Fruit fly (Drosophila melanogaster) whole organism, prepupa: ENCODE results near the gene ova.
A peak's percentile ranks its signal among the peaks of the same experiment; 100 is the strongest.

ENCODE experiments used
- Blimp-1 ChIP-seq: fragments of 200-800 bp; sonication (Bioruptor generic); optimal IDR thresholded peaks from 3 replicates; lab custom pipeline; 2017; ENCODE audit warnings: missing biosample characterization, missing genetic modification characterization, mild to moderate bottlenecking, moderate library complexity, missing genetic modification reagents
- CG10669 ChIP-seq: fragments of 200-800 bp; sonication (Bioruptor generic); optimal IDR thresholded peaks from 3 replicates; lab custom pipeline; 2018; ENCODE audit warnings: missing biosample characterization, mild to moderate bottlenecking, missing genetic modification characterization, moderate library complexity
- CG11294 ChIP-seq: fragments of 200-800 bp; sonication (Bioruptor generic); IDR thresholded peaks from 2 replicates; pipeline ENCODE4 v1.3.6; 2022; ENCODE audit warnings: missing biosample characterization, missing genetic modification characterization
- CG11762 ChIP-seq: fragments of 200-800 bp; sonication (Bioruptor generic); optimal IDR thresholded peaks from 3 replicates; lab custom pipeline; 2016; ENCODE audit warnings: missing biosample characterization, missing genetic modification characterization; ENCODE audit not compliant: insufficient read depth
- CG11902 ChIP-seq: fragments of 200-800 bp; sonication (Bioruptor generic); optimal IDR thresholded peaks from 3 replicates; lab custom pipeline; 2016; ENCODE audit warnings: missing biosample characterization, missing genetic modification characterization
- CG1621 ChIP-seq: fragments of 200-800 bp; sonication (Bioruptor generic); optimal IDR thresholded peaks from 3 replicates; lab custom pipeline; 2018; ENCODE audit warnings: missing biosample characterization, mild to moderate bottlenecking, missing genetic modification characterization
- CG16779 ChIP-seq: fragments of 200-800 bp; sonication (Bioruptor generic); optimal IDR thresholded peaks from 3 replicates; lab custom pipeline; 2017; ENCODE audit warnings: missing biosample characterization, mild to moderate bottlenecking, missing genetic modification characterization
- CG34406 ChIP-seq: fragments of 200-800 bp; sonication (Bioruptor generic); optimal IDR thresholded peaks from 3 replicates; lab custom pipeline; 2016; ENCODE audit warnings: missing biosample characterization, missing genetic modification characterization
- CG3919 ChIP-seq: fragments of 200-800 bp; sonication (Bioruptor generic); optimal IDR thresholded peaks from 3 replicates; lab custom pipeline; 2016; ENCODE audit warnings: missing biosample characterization, missing genetic modification characterization
- CG4318 ChIP-seq: fragments of 200-800 bp; sonication (Bioruptor generic); optimal IDR thresholded peaks from 3 replicates; lab custom pipeline; 2017; ENCODE audit warnings: missing biosample characterization, mild to moderate bottlenecking, missing genetic modification characterization
- CG6276 ChIP-seq: fragments of 200-800 bp; sonication (Bioruptor generic); optimal IDR thresholded peaks from 2 replicates; lab custom pipeline; 2017; ENCODE audit warnings: missing biosample characterization, mild to moderate bottlenecking, missing genetic modification characterization
- CG6792 ChIP-seq: fragments of 200-800 bp; sonication (Bioruptor generic); optimal IDR thresholded peaks from 3 replicates; lab custom pipeline; 2016; ENCODE audit warnings: missing biosample characterization, missing genetic modification characterization
- CG6808 ChIP-seq: fragments of 200-800 bp; sonication (Bioruptor generic); optimal IDR thresholded peaks from 3 replicates; lab custom pipeline; 2017; ENCODE audit warnings: missing biosample characterization, missing genetic modification characterization, mild to moderate bottlenecking, moderate library complexity, missing genetic modification reagents
- CG6854 ChIP-seq: fragments of 200-800 bp; sonication (Bioruptor generic); optimal IDR thresholded peaks from 2 replicates; lab custom pipeline; 2017; ENCODE audit warnings: missing biosample characterization, mild to moderate bottlenecking, missing genetic modification characterization
- CG7368 ChIP-seq: fragments of 200-800 bp; sonication (Bioruptor generic); optimal IDR thresholded peaks from 3 replicates; lab custom pipeline; 2016; ENCODE audit warnings: missing biosample characterization, missing genetic modification characterization
- CG8119 ChIP-seq: fragments of 200-800 bp; sonication (Bioruptor generic); IDR thresholded peaks from 3 replicates; pipeline ENCODE4 v1.3.6; 2022; ENCODE audit warnings: missing biosample characterization, missing genetic modification characterization
- CG9139 ChIP-seq: fragments of 200-800 bp; sonication (Bioruptor generic); optimal IDR thresholded peaks from 3 replicates; lab custom pipeline; 2017; ENCODE audit warnings: missing biosample characterization, mild to moderate bottlenecking, missing genetic modification characterization
- Eip75B ChIP-seq: fragments of 200-800 bp; sonication (Bioruptor generic); optimal IDR thresholded peaks from 3 replicates; lab custom pipeline; 2016; ENCODE audit warnings: missing biosample characterization, missing genetic modification characterization
- Eip78C ChIP-seq: fragments of 200-800 bp; sonication (Bioruptor generic); peaks from one replicate; lab custom pipeline; 2016; ENCODE audit warnings: missing biosample characterization, missing genetic modification characterization
- Eip93F ChIP-seq: fragments of 200-800 bp; sonication (Bioruptor generic); optimal IDR thresholded peaks from 2 replicates; lab custom pipeline; 2016; ENCODE audit warnings: missing biosample characterization, mild to moderate bottlenecking, missing genetic modification characterization
- Ets21C ChIP-seq: fragments of 200-800 bp; sonication (Bioruptor generic); optimal IDR thresholded peaks from 3 replicates; lab custom pipeline; 2016; ENCODE audit warnings: missing biosample characterization, missing genetic modification characterization
- Ets96B ChIP-seq: fragments of 200-800 bp; optimal IDR thresholded peaks from 2 replicates; lab custom pipeline; 2019; ENCODE audit warnings: missing biosample characterization, mild to moderate bottlenecking, missing genetic modification characterization, moderate library complexity
- Hr38 ChIP-seq: sonication (Bioruptor generic); optimal IDR thresholded peaks from 2 replicates; lab custom pipeline; 2016; ENCODE audit warnings: missing biosample characterization, missing genetic modification characterization
- Hr39 ChIP-seq: fragments of 200-800 bp; sonication (Bioruptor generic); optimal IDR thresholded peaks from 2 replicates; lab custom pipeline; 2016; ENCODE audit warnings: missing biosample characterization, missing genetic modification characterization
- Hr4 ChIP-seq: fragments of 200-800 bp; sonication (Bioruptor generic); optimal IDR thresholded peaks from 3 replicates; lab custom pipeline; 2016; ENCODE audit warnings: missing biosample characterization, missing genetic modification characterization
- OdsH ChIP-seq: fragments of 200-800 bp; sonication (Bioruptor generic); optimal IDR thresholded peaks from 3 replicates; lab custom pipeline; 2016; ENCODE audit warnings: missing biosample characterization, missing genetic modification characterization
- Smox ChIP-seq: fragments of 200-800 bp; sonication (Bioruptor generic); optimal IDR thresholded peaks from 3 replicates; lab custom pipeline; 2016; ENCODE audit warnings: missing biosample characterization, missing genetic modification characterization
- Sox102F ChIP-seq: fragments of 200-800 bp; sonication (Bioruptor generic); optimal IDR thresholded peaks from 2 replicates; lab custom pipeline; 2016; ENCODE audit warnings: missing biosample characterization, mild to moderate bottlenecking, missing genetic modification characterization
- achi ChIP-seq: fragments of 200-800 bp; sonication (Bioruptor generic); optimal IDR thresholded peaks from 3 replicates; lab custom pipeline; 2016; ENCODE audit warnings: missing biosample characterization, missing genetic modification characterization
- acj6 ChIP-seq: fragments of 200-800 bp; sonication (Bioruptor generic); optimal IDR thresholded peaks from 3 replicates; lab custom pipeline; 2016; ENCODE audit warnings: missing biosample characterization, missing genetic modification characterization
- cyc ChIP-seq: fragments of 200-800 bp; sonication (Bioruptor generic); optimal IDR thresholded peaks from 3 replicates; lab custom pipeline; 2016; ENCODE audit warnings: missing biosample characterization, missing genetic modification characterization
- dac ChIP-seq: fragments of 200-800 bp; sonication (Bioruptor generic); optimal IDR thresholded peaks from 2 replicates; lab custom pipeline; 2017; ENCODE audit warnings: missing biosample characterization, mild to moderate bottlenecking, missing genetic modification characterization
- dsx ChIP-seq: fragments of 200-800 bp; optimal IDR thresholded peaks from 3 replicates; lab custom pipeline; 2019; ENCODE audit warnings: missing biosample characterization, mild to moderate bottlenecking, missing genetic modification characterization, moderate library complexity; ENCODE audit not compliant: poor library complexity, severe bottlenecking
- esn ChIP-seq: fragments of 200-800 bp; sonication (Bioruptor generic); optimal IDR thresholded peaks from 2 replicates; lab custom pipeline; 2016; ENCODE audit warnings: missing biosample characterization, mild to moderate bottlenecking, missing genetic modification characterization, moderate library complexity
- fd59A ChIP-seq: fragments of 200-800 bp; sonication (Bioruptor generic); optimal IDR thresholded peaks from 2 replicates; lab custom pipeline; 2017; ENCODE audit warnings: missing biosample characterization, mild to moderate bottlenecking, missing genetic modification characterization, missing genetic modification reagents
- fd85E ChIP-seq: fragments of 200-800 bp; sonication (Bioruptor generic); optimal IDR thresholded peaks from 3 replicates; lab custom pipeline; 2016; ENCODE audit warnings: missing biosample characterization, missing genetic modification characterization
- fkh ChIP-seq: fragments of 200-800 bp; sonication (Bioruptor generic); optimal IDR thresholded peaks from 3 replicates; lab custom pipeline; 2017; ENCODE audit warnings: missing biosample characterization, mild to moderate bottlenecking, missing genetic modification characterization, moderate library complexity
- lz ChIP-seq: fragments of 200-800 bp; sonication (Bioruptor generic); optimal IDR thresholded peaks from 3 replicates; lab custom pipeline; 2016; ENCODE audit warnings: missing biosample characterization, missing genetic modification characterization
- net ChIP-seq: fragments of 200-800 bp; sonication (Bioruptor generic); optimal IDR thresholded peaks from 3 replicates; lab custom pipeline; 2016; ENCODE audit warnings: missing biosample characterization, missing genetic modification characterization
- salr ChIP-seq, 2 experiments: fragments of 200-800 bp; sonication (Bioruptor generic); optimal IDR thresholded peaks; 3 replicates each; lab custom pipeline; 2016 to 2018; ENCODE audit warnings: missing biosample characterization in 2 of 2, missing genetic modification characterization in 2 of 2, mild to moderate bottlenecking in 1 of 2
- svp ChIP-seq: fragments of 200-800 bp; sonication (Bioruptor generic); peaks from one replicate; lab custom pipeline; 2016; ENCODE audit warnings: missing biosample characterization, missing genetic modification characterization
- topi ChIP-seq: fragments of 200-800 bp; sonication (Bioruptor generic); optimal IDR thresholded peaks from 3 replicates; lab custom pipeline; 2016; ENCODE audit warnings: missing biosample characterization, missing genetic modification characterization

ova gene

DNA sequence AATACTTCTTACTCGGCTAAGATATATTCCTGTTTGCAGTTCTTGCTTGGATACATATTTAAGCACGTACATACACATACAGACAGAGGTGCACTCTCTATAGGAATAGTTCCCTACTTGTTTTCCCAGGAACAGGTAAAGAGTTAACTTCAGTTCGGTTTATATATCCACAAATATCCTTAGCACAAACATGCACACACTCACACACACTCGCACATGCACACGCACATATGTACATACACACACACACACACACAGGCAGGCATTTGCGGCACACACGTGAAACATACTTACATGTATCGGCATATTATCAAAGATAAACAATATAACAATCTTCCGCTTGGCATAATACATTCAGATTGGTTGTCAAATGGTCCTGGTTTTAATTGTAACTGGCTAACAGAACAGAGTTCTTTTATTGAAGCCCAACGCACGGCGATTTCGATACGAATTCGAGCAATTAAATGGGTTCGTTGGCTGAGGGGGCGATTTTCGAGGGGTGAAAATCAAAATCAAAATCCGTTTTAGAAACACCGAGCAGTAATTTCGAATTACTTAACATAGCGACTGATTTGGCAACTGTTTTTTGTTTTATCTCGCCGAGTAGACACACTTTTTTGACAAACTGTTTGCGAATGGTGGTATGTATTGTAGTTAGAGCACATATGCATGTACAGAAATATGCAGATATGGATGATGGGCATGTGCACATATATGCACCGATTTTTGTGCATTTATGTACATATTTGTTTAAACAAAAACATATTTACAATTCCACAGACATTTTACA is 28.7 kb upstream of the ova start:
- peak; percentile 83 for TF ChIP-seq Eip78C
- no peak for TF ChIP-seq CG11294 (GFP tag; lab: Robert Waterston, UW)

DNA sequence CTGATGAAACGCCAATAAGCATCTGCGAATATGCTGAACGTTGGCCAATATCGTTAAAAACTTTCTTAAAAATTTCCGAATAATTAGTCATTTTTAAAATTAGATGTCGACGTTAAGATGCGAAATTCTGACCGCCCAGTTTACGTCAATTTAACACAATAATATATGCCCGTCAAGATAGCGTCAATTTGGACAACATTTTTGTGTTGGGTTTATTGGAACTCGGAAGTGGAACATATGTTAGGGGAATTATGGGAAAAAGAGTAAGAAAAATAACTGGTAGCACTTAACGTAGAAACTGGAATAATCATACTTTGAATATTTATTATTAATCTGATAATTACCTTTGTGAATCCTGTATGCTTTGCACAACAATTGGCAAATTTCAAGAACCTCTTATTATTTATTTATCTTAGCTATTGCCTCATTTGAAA is 24.2 kb upstream of the ova start, which contains the start of gene CG5676:
Gene CG5676, minus strand, starts transcription at position 167 of the 434 bp plus-strand sequence.
- TF ChIP-seq CG6808 (GFP tag; lab: Kevin White, UChicago), result no peak
- no peak for TF ChIP-seq CG4318 (GFP tag; lab: Kevin White, UChicago)
- TF ChIP-seq CG11902 (GFP tag; lab: Kevin White, UChicago), result no peak
- no peak for TF ChIP-seq fkh
- TF ChIP-seq topi, result no peak
- TF ChIP-seq CG7368 (GFP tag; lab: Kevin White, UChicago), result no peak
- TF ChIP-seq dac (GFP tag; lab: Kevin White, UChicago), result no peak
- TF ChIP-seq CG6792 (GFP tag; lab: Kevin White, UChicago), result no peak
- no peak for TF ChIP-seq CG11762 (GFP tag; lab: Kevin White, UChicago)
- TF ChIP-seq CG3919 (GFP tag; lab: Kevin White, UChicago), result no peak
- TF ChIP-seq CG1621 (tag; lab: Kevin White, UChicago), result no peak
- TF ChIP-seq Ets21C (GFP tag; lab: Kevin White, UChicago), result no peak
- no peak for TF ChIP-seq Eip75B (GFP tag; lab: Kevin White, UChicago)

DNA sequence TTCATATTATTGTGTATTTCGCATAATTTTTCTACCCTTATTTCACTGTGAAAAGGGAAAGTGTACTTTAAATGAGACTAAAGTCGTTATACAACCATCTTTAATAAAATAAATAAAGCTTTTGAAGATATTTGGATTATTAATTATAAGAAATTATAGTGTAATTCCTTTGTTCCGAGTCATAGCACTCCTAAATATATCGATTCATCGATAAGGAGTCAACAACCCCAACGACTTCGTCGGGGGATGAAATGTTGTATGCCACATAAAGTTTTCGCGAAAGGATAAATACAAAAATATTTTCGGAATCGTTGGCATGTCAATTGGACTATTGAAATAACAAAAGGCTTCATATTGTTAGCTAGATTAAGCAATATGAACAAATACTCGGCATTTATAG is 20.1 kb upstream of the ova start, which contains the start of gene Ror:
Gene Ror, plus strand, starts transcription at position 252 of the 400 bp plus-strand sequence.
- TF ChIP-seq Sox102F (no peak), CG8119 (no peak), Ets21C (GFP tag; lab: Kevin White, UChicago) (no peak), net (no peak), CG34406 (no peak), dac (GFP tag; lab: Kevin White, UChicago) (no peak), CG6854 (GFP tag; lab: Kevin White, UChicago) (no peak), Eip93F (no peak), CG11294 (GFP tag; lab: Robert Waterston, UW) (no peak), fd59A (GFP tag; lab: Kevin White, UChicago) (no peak), Smox (GFP tag; lab: Kevin White, UChicago) (no peak), Hr4 (GFP tag; lab: Kevin White, UChicago) (no peak), CG4318 (GFP tag; lab: Kevin White, UChicago) (no peak), fd85E (no peak), CG9139 (GFP tag; lab: Kevin White, UChicago) (no peak), svp (GFP tag; lab: Kevin White, UChicago) (no peak)

DNA sequence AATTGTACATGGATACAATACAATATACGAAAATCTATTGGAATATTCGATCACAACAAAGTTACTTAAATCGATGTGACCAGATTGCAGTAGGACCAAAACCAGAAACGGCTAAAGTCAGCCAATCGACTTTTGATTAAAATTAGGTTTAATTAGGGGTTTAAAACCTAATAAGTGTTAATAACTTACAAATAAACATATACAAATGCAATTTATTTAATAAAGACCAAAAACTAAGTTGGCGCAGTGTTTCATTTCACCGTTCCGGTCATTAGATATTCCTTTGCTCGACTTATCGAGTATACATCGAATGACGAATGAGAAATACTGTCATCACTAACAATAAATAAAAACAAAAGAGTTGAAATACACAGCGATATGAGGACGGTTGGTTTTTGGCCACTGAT is 19.0 kb upstream of the ova start, which contains the start of the genes bsk and CG31717:
Gene bsk, minus strand, starts transcription at position 61 of the 407 bp plus-strand sequence.
Gene CG31717, plus strand, starts transcription at position 297 of the 407 bp plus-strand sequence.
- no peak for TF ChIP-seq CG11294 (GFP tag; lab: Robert Waterston, UW)
- TF ChIP-seq CG9139 (GFP tag; lab: Kevin White, UChicago), result no peak
- no peak for TF ChIP-seq Eip75B (GFP tag; lab: Kevin White, UChicago)
- peak; percentile 6 for TF ChIP-seq esn (GFP tag; lab: Kevin White, UChicago)
- no peak for TF ChIP-seq CG3919 (GFP tag; lab: Kevin White, UChicago)
- TF ChIP-seq CG11902 (GFP tag; lab: Kevin White, UChicago), result no peak
- no peak for TF ChIP-seq CG6792 (GFP tag; lab: Kevin White, UChicago)
- TF ChIP-seq CG6854 (GFP tag; lab: Kevin White, UChicago), result no peak
- no peak for TF ChIP-seq CG8119
- TF ChIP-seq fd59A (GFP tag; lab: Kevin White, UChicago), result no peak
- TF ChIP-seq CG4318 (GFP tag; lab: Kevin White, UChicago), result no peak
- no peak for TF ChIP-seq salr (GFP tag; optimal IDR thresholded peaks at IDR 0.05; lab: Kevin White, UChicago)
- peak; percentile 79 for TF ChIP-seq Eip78C
- TF ChIP-seq cyc, result no peak
- no peak for TF ChIP-seq Hr38 (GFP tag; lab: Kevin White, UChicago)
- no peak for TF ChIP-seq Smox (GFP tag; lab: Kevin White, UChicago)
- no peak for TF ChIP-seq Hr4 (GFP tag; lab: Kevin White, UChicago)
- no peak for TF ChIP-seq Hr39 (GFP tag; lab: Kevin White, UChicago)
- TF ChIP-seq Ets96B (tag; lab: Kevin White, UChicago), result no peak
- TF ChIP-seq achi (GFP tag; lab: Kevin White, UChicago), result no peak
- no peak for TF ChIP-seq CG6276 (GFP tag; lab: Kevin White, UChicago)
- no peak for TF ChIP-seq OdsH (GFP tag; lab: Kevin White, UChicago)
- no peak for TF ChIP-seq Blimp-1 (GFP tag; lab: Kevin White, UChicago)
- TF ChIP-seq acj6 (GFP tag; lab: Kevin White, UChicago), result no peak
- TF ChIP-seq lz (GFP tag; lab: Kevin White, UChicago), result peak; percentile 10
- TF ChIP-seq CG1621 (tag; lab: Kevin White, UChicago), result no peak
- no peak for TF ChIP-seq net
- TF ChIP-seq dsx (GFP tag; lab: Kevin White, UChicago), result peak; percentile 97
- no peak for TF ChIP-seq CG10669 (GFP tag; lab: Kevin White, UChicago)
- TF ChIP-seq fkh, result peak; percentile 36
- TF ChIP-seq CG16779 (tag; lab: Kevin White, UChicago), result no peak
